Worm (Caenorhabditis elegans): ENCODE data around the gene K01G5.8.

K01G5.8 gene

ce11 chrIII:10714541-10714940, 26.0 kb downstream of the K01G5.8 start:
- TF ChIP-seq ceh-16 (tag; optimal IDR thresholded peaks at IDR 0.05) (no peak), ama-1 (optimal IDR thresholded peaks at IDR 0.05) (peak; percentile 33), ztf-11 (tag; optimal IDR thresholded peaks at IDR 0.05) (no peak)

DNA sequence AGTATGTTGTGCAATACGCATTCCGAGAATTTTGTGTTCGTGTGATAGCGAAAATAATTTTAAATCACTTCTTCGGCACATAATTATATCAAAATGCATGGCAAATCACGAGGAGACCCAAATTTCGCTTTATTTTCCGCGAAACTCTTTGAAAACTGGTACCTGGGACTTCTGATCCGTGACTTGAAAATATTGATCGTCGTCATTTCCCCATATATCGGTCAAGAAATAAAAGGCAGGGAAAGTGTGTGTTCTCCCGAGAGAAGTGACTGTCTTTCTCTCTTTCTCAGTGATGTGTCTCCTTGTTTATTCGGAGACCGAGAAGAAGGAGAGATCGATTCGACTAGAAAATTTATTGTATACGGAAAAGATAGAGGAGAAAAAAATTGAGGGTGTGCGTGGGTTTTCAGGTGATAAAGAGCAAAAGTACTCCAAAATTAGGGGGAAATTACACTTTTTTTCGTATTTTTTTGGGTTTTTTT, 29.3 kb downstream of the K01G5.8 start, which contains the start of gene W09D10.5:
TSS of gene W09D10.5 (minus strand) at position 345 of the 482 bp plus-strand sequence.
- TF ChIP-seq ztf-4 (tag; optimal IDR thresholded peaks at IDR 0.05) (peak; percentile 43), pqm-1 (tag; optimal IDR thresholded peaks at IDR 0.05) (peak; percentile 29), ceh-28 (tag; optimal IDR thresholded peaks at IDR 0.05) (peak; percentile 55), lsy-12 (tag; optimal IDR thresholded peaks at IDR 0.05) (peak; percentile 68), nhr-43 (tag; optimal IDR thresholded peaks at IDR 0.05; ENCODE audit: poor library complexity, severe bottlenecking) (peak; percentile 47), unc-62 (GFP tag; optimal IDR thresholded peaks at IDR 0.05) (no peak), ama-1 (optimal IDR thresholded peaks at IDR 0.05) (peak; percentile 90), pha-4 (tag; optimal IDR thresholded peaks at IDR 0.05) (peak; percentile 49), nfya-1 (tag; optimal IDR thresholded peaks at IDR 0.05; ENCODE audit: insufficient read depth) (no peak), nhr-23 (tag; optimal IDR thresholded peaks at IDR 0.05) (peak; percentile 72), daf-12 (tag; optimal IDR thresholded peaks at IDR 0.05) (no peak), elt-2 (tag; optimal IDR thresholded peaks at IDR 0.05) (peak; percentile 47)

DNA sequence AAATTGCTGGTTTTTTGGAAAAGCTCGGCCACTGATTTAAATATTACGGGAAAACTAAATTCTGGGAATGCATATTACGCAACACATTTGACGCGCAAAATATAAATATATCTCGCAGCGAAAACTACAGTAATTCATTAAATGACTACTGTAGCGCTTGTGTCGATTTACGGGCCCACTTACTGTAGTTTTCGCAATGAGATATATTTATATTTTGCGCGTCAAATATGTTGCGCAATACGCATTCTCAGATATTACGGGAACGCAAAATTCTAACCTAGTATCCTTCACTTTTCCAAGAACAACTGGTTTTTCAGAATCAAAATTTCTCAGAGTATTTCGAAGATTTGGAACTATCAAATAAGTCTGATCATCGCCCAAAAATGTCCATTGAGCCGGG, 30.9 kb downstream of the K01G5.8 start:
- TF ChIP-seq elt-2 (tag; optimal IDR thresholded peaks at IDR 0.05) = no peak
- no peak for TF ChIP-seq nhr-23 (tag; optimal IDR thresholded peaks at IDR 0.05)
- no peak for TF ChIP-seq fkh-2 (tag; optimal IDR thresholded peaks at IDR 0.05)
- no peak for TF ChIP-seq elt-1 (tag; optimal IDR thresholded peaks at IDR 0.05)

ce11 chrIII:10708484-10708883, 32.1 kb downstream of the K01G5.8 start:
- TF ChIP-seq daf-12 (tag; optimal IDR thresholded peaks at IDR 0.05) (no peak), aly-2 (tag; optimal IDR thresholded peaks at IDR 0.05) (no peak), snpc-4 (tag; optimal IDR thresholded peaks at IDR 0.05) (no peak), tbx-2 (tag; optimal IDR thresholded peaks at IDR 0.05) (no peak), unc-62 (GFP tag; optimal IDR thresholded peaks at IDR 0.05) (no peak), R02D3.7 (tag; optimal IDR thresholded peaks at IDR 0.05) (no peak), nhr-23 (tag; optimal IDR thresholded peaks at IDR 0.05) (no peak), ceh-9 (tag; optimal IDR thresholded peaks at IDR 0.05) (no peak), nhr-67 (tag; optimal IDR thresholded peaks at IDR 0.05) (no peak), fos-1 (tag; optimal IDR thresholded peaks at IDR 0.05) (no peak), unc-39 (tag; optimal IDR thresholded peaks at IDR 0.05) (no peak), zag-1 (tag; optimal IDR thresholded peaks at IDR 0.05) (no peak)

DNA sequence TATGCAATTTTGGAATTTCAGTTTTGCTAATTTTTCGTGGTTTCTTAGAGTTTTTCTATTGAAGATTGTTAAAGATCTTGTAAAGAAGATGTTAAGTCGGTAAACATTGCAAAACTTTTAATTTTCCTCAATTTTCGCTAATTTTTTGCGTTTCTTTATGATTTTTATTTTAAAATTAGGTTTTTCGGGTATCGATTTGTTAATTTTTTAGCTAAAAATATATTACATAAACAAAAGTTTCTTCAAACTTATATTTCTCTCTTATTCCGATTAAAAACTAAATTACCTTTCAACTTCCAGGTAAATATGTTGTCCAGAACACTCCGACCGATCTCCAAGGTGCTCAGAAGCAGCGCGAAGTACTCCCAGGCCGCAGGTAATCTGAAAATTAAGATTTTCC, 33.1 kb downstream of the K01G5.8 start, which contains the start of gene mrpl-12:
TSS of gene mrpl-12 (plus strand) at position 301 of the 400 bp plus-strand sequence.
- TF ChIP-seq hmg-11 (tag; optimal IDR thresholded peaks at IDR 0.05) (no peak), nhr-25 (tag; optimal IDR thresholded peaks at IDR 0.05) (no peak), fkh-2 (tag; optimal IDR thresholded peaks at IDR 0.05) (no peak), aly-2 (tag; optimal IDR thresholded peaks at IDR 0.05) (no peak), ztf-11 (tag; optimal IDR thresholded peaks at IDR 0.05) (no peak)

DNA sequence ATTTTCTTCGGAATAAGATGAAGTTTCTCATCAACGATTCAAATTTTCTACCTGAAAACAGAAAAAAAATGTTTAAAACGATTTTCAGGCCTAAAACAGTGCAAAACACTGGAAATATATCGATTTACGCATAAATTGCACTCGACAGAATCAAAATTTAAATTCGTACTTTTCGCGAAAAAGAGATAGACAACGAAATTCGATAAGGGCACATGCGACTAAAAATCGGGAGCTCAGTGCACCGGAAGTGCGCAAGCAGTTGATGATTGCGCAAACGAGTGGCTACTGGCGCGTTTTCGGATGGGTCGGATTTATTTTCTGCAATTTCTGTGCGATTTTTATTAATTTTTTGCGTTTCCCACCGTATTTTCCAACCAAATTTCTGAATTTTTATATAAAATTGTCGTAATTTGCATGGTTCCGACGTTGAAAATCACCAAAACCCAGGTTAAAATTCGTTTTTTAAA, 33.6 kb downstream of the K01G5.8 start, which contains the start of the genes Y39A1A.21 and Y39A1A.22:
TSS of gene Y39A1A.21 (minus strand) at position 51 of the 467 bp plus-strand sequence.
TSS of gene Y39A1A.22 (minus strand) at position 57 of the 467 bp plus-strand sequence.
- no peak for TF ChIP-seq aly-2 (tag; optimal IDR thresholded peaks at IDR 0.05)
- peak; percentile 1 for TF ChIP-seq ceh-82 (tag; optimal IDR thresholded peaks at IDR 0.05)
- peak; percentile 76 for TF ChIP-seq tbx-2 (tag; optimal IDR thresholded peaks at IDR 0.05)
- peak; percentile 79 for TF ChIP-seq snpc-4 (tag; optimal IDR thresholded peaks at IDR 0.05)
- TF ChIP-seq nhr-67 (tag; optimal IDR thresholded peaks at IDR 0.05) = no peak
- TF ChIP-seq skn-1 (tag; optimal IDR thresholded peaks at IDR 0.05) = peak; percentile 59
- TF ChIP-seq egl-5 (tag; optimal IDR thresholded peaks at IDR 0.05) = peak; percentile 72
- TF ChIP-seq jun-1 (tag; optimal IDR thresholded peaks at IDR 0.05) = peak; percentile 55
- TF ChIP-seq lsy-12 (tag; optimal IDR thresholded peaks at IDR 0.05) = peak; percentile 44
- TF ChIP-seq pha-4 (tag; optimal IDR thresholded peaks at IDR 0.05) = peak; percentile 81
- TF ChIP-seq ceh-28 (tag; optimal IDR thresholded peaks at IDR 0.05) = peak; percentile 67
- peak; percentile 63 for TF ChIP-seq nhr-23 (tag; optimal IDR thresholded peaks at IDR 0.05)
- no peak for TF ChIP-seq ztf-4 (tag; optimal IDR thresholded peaks at IDR 0.05)
- peak; percentile 57 for TF ChIP-seq nhr-43 (tag; optimal IDR thresholded peaks at IDR 0.05; ENCODE audit: poor library complexity, severe bottlenecking)
- TF ChIP-seq lin-15B (tag; optimal IDR thresholded peaks at IDR 0.05) = peak; percentile 83
- TF ChIP-seq nhr-11 (tag; optimal IDR thresholded peaks at IDR 0.05) = no peak
- no peak for TF ChIP-seq ama-1 (optimal IDR thresholded peaks at IDR 0.05)
- peak; percentile 83 for TF ChIP-seq fkh-10 (GFP tag; optimal IDR thresholded peaks at IDR 0.05)
- no peak for TF ChIP-seq mdl-1 (tag; optimal IDR thresholded peaks at IDR 0.05)
- TF ChIP-seq nfya-1 (tag; optimal IDR thresholded peaks at IDR 0.05; ENCODE audit: insufficient read depth) = peak; percentile 88
- TF ChIP-seq hmg-11 (tag; optimal IDR thresholded peaks at IDR 0.05) = peak; percentile 79
- peak; percentile 64 for TF ChIP-seq elt-2 (tag; optimal IDR thresholded peaks at IDR 0.05)
- TF ChIP-seq lin-39 (tag; optimal IDR thresholded peaks at IDR 0.05) = peak; percentile 70
- TF ChIP-seq R02D3.7 (tag; optimal IDR thresholded peaks at IDR 0.05) = peak; percentile 51
- TF ChIP-seq mml-1 (tag; optimal IDR thresholded peaks at IDR 0.05) = no peak

Measured in whole organism, L3 larva.